Fruit fly (Drosophila melanogaster) whole organism, wandering third instar larva: ENCODE results near the gene CG13449.
A peak's percentile ranks its signal among the peaks of the same experiment; 100 is the strongest.

Source experiments
- Abd-B ChIP-seq: fragments of >200 bp; optimal IDR thresholded peaks from 2 replicates; lab custom pipeline; 2017; ENCODE audit warnings: missing biosample characterization, missing genetic modification characterization
- CG32264 ChIP-seq: fragments of 200-800 bp; sonication (Bioruptor generic); optimal IDR thresholded peaks from 2 replicates; lab custom pipeline; 2016; ENCODE audit warnings: missing biosample characterization, missing genetic modification characterization
- CG9705 ChIP-seq: fragments of 200-800 bp; sonication (Bioruptor generic); optimal IDR thresholded peaks from 2 replicates; lab custom pipeline; 2018; ENCODE audit warnings: missing biosample characterization, mild to moderate bottlenecking, missing genetic modification characterization
- CrebA ChIP-seq: fragments of 200-800 bp; sonication (Bioruptor generic); optimal IDR thresholded peaks from 2 replicates; lab custom pipeline; 2016; ENCODE audit warnings: missing biosample characterization, mild to moderate bottlenecking, missing genetic modification characterization, borderline replicate concordance
- Dfd ChIP-seq: fragments of >200 bp; optimal IDR thresholded peaks from 2 replicates; lab custom pipeline; 2017; ENCODE audit warnings: missing biosample characterization, missing genetic modification characterization
- Dif ChIP-seq: fragments of 200-275, 200-300 bp; sonication (Bioruptor generic); optimal IDR thresholded peaks from 2 replicates; lab custom pipeline; 2018; ENCODE audit warnings: missing biosample characterization, missing genetic modification characterization; ENCODE audit not compliant: partially characterized antibody
- GATAd ChIP-seq: sonication (Bioruptor generic); optimal IDR thresholded peaks from 2 replicates; lab custom pipeline; 2016; ENCODE audit warnings: missing biosample characterization, missing genetic modification characterization
- HLH106 ChIP-seq: fragments of 200-800 bp; optimal IDR thresholded peaks from 3 replicates; lab custom pipeline; 2019; ENCODE audit warnings: missing biosample characterization, mild to moderate bottlenecking, missing genetic modification characterization, moderate library complexity
- Hnf4 ChIP-seq: fragments of 200-800 bp; sonication (Bioruptor generic); optimal IDR thresholded peaks from 2 replicates; lab custom pipeline; 2016; ENCODE audit warnings: missing biosample characterization, mild to moderate bottlenecking, missing genetic modification characterization
- Hr78 ChIP-seq: fragments of >200 bp; optimal IDR thresholded peaks from 2 replicates; lab custom pipeline; 2017; ENCODE audit warnings: missing biosample characterization, missing genetic modification characterization
- Hr83 ChIP-seq: fragments of 200-300 bp; sonication (Bioruptor generic); optimal IDR thresholded peaks from 2 replicates; lab custom pipeline; 2016; ENCODE audit warnings: missing biosample characterization, mild to moderate bottlenecking, missing genetic modification characterization, moderate library complexity; ENCODE audit not compliant: poor library complexity, severe bottlenecking
- Jra ChIP-seq: sonication (Bioruptor generic); optimal IDR thresholded peaks from 2 replicates; lab custom pipeline; 2016; ENCODE audit warnings: missing biosample characterization, missing genetic modification characterization
- Mio ChIP-seq: sonication (Bioruptor generic); optimal IDR thresholded peaks from 2 replicates; lab custom pipeline; 2016; ENCODE audit warnings: missing biosample characterization, missing genetic modification characterization
- Myc ChIP-seq: fragments of >200 bp; optimal IDR thresholded peaks from 2 replicates; lab custom pipeline; 2017
- N ChIP-seq: fragments of >200 bp; optimal IDR thresholded peaks from 2 replicates; lab custom pipeline; 2018; ENCODE audit warnings: missing biosample characterization, missing external identifiers, missing genetic modification characterization
- OdsH ChIP-seq: fragments of 200-800 bp; sonication (Bioruptor generic); optimal IDR thresholded peaks from 2 replicates; lab custom pipeline; 2016; ENCODE audit warnings: missing biosample characterization, mild to moderate bottlenecking, missing genetic modification characterization
- Rel ChIP-seq, 2 experiments: fragments of 200-800 bp; sonication (Bioruptor generic) in 1 of 2; optimal IDR thresholded peaks; 2 replicates in 1 of 2; 3 replicates in 1 of 2; lab custom pipeline; 2016 to 2019; ENCODE audit warnings: mild to moderate bottlenecking in 2 of 2, missing biosample characterization in 2 of 2, missing genetic modification characterization in 2 of 2, moderate library complexity in 1 of 2
- Sp1 ChIP-seq: fragments of 200-800 bp; sonication (Bioruptor generic); optimal IDR thresholded peaks from 3 replicates; lab custom pipeline; 2019; ENCODE audit warnings: missing biosample characterization, mild to moderate bottlenecking, missing genetic modification characterization, moderate library complexity
- Vsx2 ChIP-seq: fragments of 200-300, 225-300 bp; sonication (Bioruptor generic); optimal IDR thresholded peaks from 2 replicates; lab custom pipeline; 2018; ENCODE audit warnings: missing biosample characterization, missing genetic modification characterization; ENCODE audit not compliant: partially characterized antibody
- br ChIP-seq: fragments of 200-800 bp; sonication (Bioruptor generic); optimal IDR thresholded peaks from 2 replicates; lab custom pipeline; 2016; ENCODE audit warnings: missing biosample characterization, missing genetic modification characterization
- brk ChIP-seq: fragments of 200-800 bp; sonication (Bioruptor generic); optimal IDR thresholded peaks from 2 replicates; lab custom pipeline; 2016; ENCODE audit warnings: missing biosample characterization, mild to moderate bottlenecking, missing genetic modification characterization
- dl ChIP-seq, 2 experiments: fragments of 175-275, 200-275 bp in 1 of 2; fragments of 200-275 bp in 1 of 2; sonication (Bioruptor generic); optimal IDR thresholded peaks; lab custom pipeline; 2018; ENCODE audit warnings: mild to moderate bottlenecking in 2 of 2, missing biosample characterization in 2 of 2, missing genetic modification characterization in 2 of 2, moderate library complexity in 2 of 2; ENCODE audit not compliant: partially characterized antibody in 2 of 2, insufficient read depth in 1 of 2
- dmrt93B ChIP-seq: fragments of 200-800 bp; sonication (Bioruptor generic); optimal IDR thresholded peaks from 2 replicates; lab custom pipeline; 2018; ENCODE audit warnings: missing biosample characterization, mild to moderate bottlenecking, missing genetic modification characterization
- ey ChIP-seq: fragments of 200-800 bp; sonication (Bioruptor generic); optimal IDR thresholded peaks from 2 replicates; lab custom pipeline; 2016; ENCODE audit warnings: missing biosample characterization, missing genetic modification characterization
- foxo ChIP-seq, 2 experiments: fragments of 200-800 bp; sonication (Bioruptor generic); optimal IDR thresholded peaks; 2 replicates in 1 of 2; 3 replicates in 1 of 2; lab custom pipeline; 2016 to 2017; ENCODE audit warnings: missing biosample characterization in 2 of 2, missing genetic modification characterization in 2 of 2
- fru ChIP-seq: fragments of 200-800 bp; sonication (Bioruptor generic); optimal IDR thresholded peaks from 3 replicates; lab custom pipeline; 2016; ENCODE audit warnings: missing biosample characterization, mild to moderate bottlenecking, missing genetic modification characterization
- h ChIP-seq: fragments of 200-800 bp; sonication (Bioruptor generic); optimal IDR thresholded peaks from 3 replicates; lab custom pipeline; 2016; ENCODE audit warnings: missing biosample characterization, mild to moderate bottlenecking, missing genetic modification characterization
- jim ChIP-seq: fragments of 175-275, 200-325 bp; sonication (Bioruptor generic); optimal IDR thresholded peaks from 2 replicates; lab custom pipeline; 2016; ENCODE audit warnings: missing biosample characterization, mild to moderate bottlenecking, missing genetic modification characterization
- pan ChIP-seq: fragments of >200 bp; optimal IDR thresholded peaks from 2 replicates; lab custom pipeline; 2017
- psq ChIP-seq: fragments of 200-800 bp; sonication (Bioruptor generic); optimal IDR thresholded peaks from 3 replicates; lab custom pipeline; 2017; ENCODE audit warnings: missing biosample characterization, mild to moderate bottlenecking, missing genetic modification characterization, moderate library complexity
- rgr ChIP-seq: fragments of 200-800 bp; sonication (Bioruptor generic); optimal IDR thresholded peaks from 3 replicates; lab custom pipeline; 2016; ENCODE audit warnings: missing biosample characterization, mild to moderate bottlenecking, missing genetic modification characterization
- sage ChIP-seq: fragments of 200-800 bp; sonication (Bioruptor generic); optimal IDR thresholded peaks from 2 replicates; lab custom pipeline; 2016; ENCODE audit warnings: missing biosample characterization, mild to moderate bottlenecking, missing genetic modification characterization
- sv ChIP-seq: fragments of 200-800 bp; sonication (Bioruptor generic); optimal IDR thresholded peaks from 3 replicates; lab custom pipeline; 2016; ENCODE audit warnings: missing biosample characterization, missing genetic modification characterization
- tai ChIP-seq: sonication (Bioruptor generic); optimal IDR thresholded peaks from 2 replicates; lab custom pipeline; 2016; ENCODE audit warnings: missing biosample characterization, missing genetic modification characterization
- usp ChIP-seq: fragments of >200 bp; optimal IDR thresholded peaks from 2 replicates; lab custom pipeline; 2017; ENCODE audit warnings: missing biosample characterization, missing genetic modification characterization
- woc ChIP-seq: sonication (Bioruptor generic); optimal IDR thresholded peaks from 2 replicates; lab custom pipeline; 2016; ENCODE audit warnings: missing biosample characterization, mild to moderate bottlenecking, missing genetic modification characterization

Gene CG13449

DNA sequence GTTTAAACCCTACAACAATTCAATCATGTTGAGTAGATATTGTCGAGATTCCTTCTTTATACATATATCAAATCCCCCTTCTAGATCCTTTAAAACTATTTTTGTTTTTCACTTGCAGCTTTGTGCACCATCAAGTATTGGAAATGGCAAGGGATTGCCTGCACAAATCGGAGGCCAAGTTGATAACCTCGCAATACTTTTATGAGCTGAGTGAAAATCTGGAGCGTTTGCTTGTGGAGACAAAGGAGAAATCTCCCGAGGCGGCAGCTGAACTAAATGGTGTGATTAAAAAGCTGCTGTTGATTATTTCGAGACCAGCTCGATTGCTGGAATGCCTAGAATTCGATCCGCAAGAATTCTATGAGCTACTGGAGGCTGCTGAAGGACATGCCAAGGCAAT lies 42.1 kb downstream of the CG13449 start:
- TF ChIP-seq woc (GFP tag; lab: Kevin White, UChicago) (no peak), Hnf4 (GFP tag; lab: Kevin White, UChicago) (no peak), usp (GFP tag; lab: Kevin White, UChicago) (no peak), GATAd (GFP tag; lab: Kevin White, UChicago) (no peak), tai (GFP tag; lab: Kevin White, UChicago) (no peak), foxo (GFP tag; optimal IDR thresholded peaks at IDR 0.05; lab: Kevin White, UChicago) (no peak), HLH106 (no peak), CrebA (GFP tag; lab: Kevin White, UChicago) (no peak), CG9705 (GFP tag; lab: Kevin White, UChicago) (no peak), psq (GFP tag; lab: Kevin White, UChicago) (no peak), jim (GFP tag; lab: Kevin White, UChicago) (no peak), rgr (GFP tag; lab: Kevin White, UChicago) (no peak), sage (GFP tag; lab: Kevin White, UChicago) (no peak), sv (GFP tag; lab: Kevin White, UChicago) (no peak), Abd-B (no peak), Myc (lab: Kevin White, UChicago) (no peak), CG32264 (GFP tag; lab: Kevin White, UChicago) (no peak), dl (GFP tag; optimal IDR thresholded peaks at IDR 0.05; lab: Kevin White, UChicago; ENCODE audit: insufficient read depth in 1 of 2, partially characterized antibody in 2 of 2) (no peak), Hr83 (GFP tag; lab: Kevin White, UChicago) (no peak)

DNA sequence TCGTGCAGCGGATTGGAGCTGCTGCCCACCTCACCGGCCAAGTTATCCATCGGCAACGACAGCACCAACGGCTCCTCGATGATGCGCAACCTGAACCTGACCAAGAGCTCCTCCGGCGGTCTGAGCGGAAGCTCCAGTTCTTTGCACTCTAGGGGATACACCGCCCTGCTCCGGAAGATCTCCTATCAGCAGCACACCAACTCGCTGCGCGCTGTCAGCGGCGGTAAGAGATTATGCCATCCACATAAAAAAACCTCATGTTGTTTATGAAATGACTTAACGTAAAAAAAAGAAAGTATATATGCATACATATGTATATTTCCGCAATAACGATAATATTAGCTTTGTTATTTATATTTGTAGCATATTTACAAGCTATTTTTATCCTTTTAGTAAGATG lies 43.9 kb downstream of the CG13449 start:
- TF ChIP-seq tai (GFP tag; lab: Kevin White, UChicago) (no peak), Sp1 (GFP tag; lab: Kevin White, UChicago) (no peak), Rel (GFP tag; optimal IDR thresholded peaks at IDR 0.05; lab: Kevin White, UChicago) (no peak), Rel (tag; optimal IDR thresholded peaks at IDR 0.05; lab: Kevin White, UChicago) (peak; percentile 77), OdsH (no peak), Hnf4 (GFP tag; lab: Kevin White, UChicago) (no peak)

DNA sequence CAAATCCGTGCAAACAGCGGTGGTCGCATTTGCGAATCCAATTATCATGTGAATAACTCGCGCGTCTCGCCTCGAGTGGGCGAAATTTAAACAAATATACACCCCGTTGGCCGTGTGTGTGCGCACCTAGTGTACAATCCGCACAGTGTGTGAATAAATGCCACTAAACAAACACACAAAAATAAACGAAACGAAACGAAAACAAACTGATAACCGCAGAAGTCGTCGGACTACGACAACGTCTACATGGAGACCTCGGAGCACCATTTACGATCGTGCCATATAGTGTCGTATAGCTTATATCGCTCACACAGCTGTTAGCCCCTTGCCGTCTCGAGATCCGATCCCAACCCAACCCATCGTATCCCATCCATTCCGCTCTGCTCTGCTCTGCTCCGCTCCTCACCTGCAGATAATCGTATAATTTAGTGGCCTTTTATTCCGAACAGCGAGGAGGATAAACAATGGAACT lies 46.1 kb downstream of the CG13449 start:
- TF ChIP-seq br (GFP tag; lab: Kevin White, UChicago) (peak; percentile 47), CG32264 (GFP tag; lab: Kevin White, UChicago) (peak; percentile 32), Sp1 (GFP tag; lab: Kevin White, UChicago) (peak; percentile 55), OdsH (peak; percentile 19), Jra (GFP tag; lab: Kevin White, UChicago) (no peak), brk (GFP tag; lab: Kevin White, UChicago) (no peak), Hr83 (GFP tag; lab: Kevin White, UChicago) (peak; percentile 90), jim (GFP tag; lab: Kevin White, UChicago) (peak; percentile 28), Rel (GFP tag; optimal IDR thresholded peaks at IDR 0.05; lab: Kevin White, UChicago) (peak; percentile 36), Rel (tag; optimal IDR thresholded peaks at IDR 0.05; lab: Kevin White, UChicago) (no peak), rgr (GFP tag; lab: Kevin White, UChicago) (peak; percentile 68), psq (GFP tag; lab: Kevin White, UChicago) (peak; percentile 66), Myc (lab: Kevin White, UChicago) (no peak), h (GFP tag; lab: Kevin White, UChicago) (peak; percentile 66)

DNA sequence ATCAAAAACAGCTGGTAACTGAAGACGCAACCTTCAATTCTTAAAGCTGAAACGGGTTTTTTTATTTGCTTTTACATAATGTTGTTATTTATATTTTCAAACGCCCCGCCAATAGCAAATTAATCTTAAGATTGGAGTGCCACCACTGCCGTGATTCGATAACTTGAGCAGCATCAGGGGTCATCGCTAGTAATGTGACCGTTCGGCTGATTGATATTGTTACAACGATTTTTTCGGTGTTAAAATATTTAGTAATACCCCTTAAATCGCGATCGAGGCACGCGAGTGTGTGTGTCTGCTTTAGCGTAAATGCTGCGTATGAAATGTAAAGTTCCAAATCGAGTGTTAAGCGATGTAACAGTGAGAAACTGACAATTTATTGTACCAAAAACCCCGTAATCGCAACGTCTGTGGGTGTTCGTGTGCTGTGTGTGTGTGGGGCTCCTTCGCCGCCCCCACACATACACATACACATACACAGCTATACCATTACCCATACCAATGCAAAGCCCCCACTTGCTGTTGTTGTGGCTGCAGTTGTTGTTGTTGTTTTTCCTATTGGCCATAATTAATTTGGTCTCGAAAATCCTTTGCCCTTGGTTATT lies 46.7 kb downstream of the CG13449 start, which contains the start of gene dop:
Gene dop, plus strand, starts transcription at position 185 of the 605 bp plus-strand sequence.
- TF ChIP-seq Abd-B: no peak
- peak; percentile 19 for TF ChIP-seq woc (GFP tag; lab: Kevin White, UChicago)
- TF ChIP-seq Hr78 (GFP tag; lab: Kevin White, UChicago): peak; percentile 32
- TF ChIP-seq Hr83 (GFP tag; lab: Kevin White, UChicago): peak; percentile 60
- no peak for TF ChIP-seq OdsH
- peak; percentile 18 for TF ChIP-seq ey (GFP tag; lab: Kevin White, UChicago)
- TF ChIP-seq Rel (GFP tag; optimal IDR thresholded peaks at IDR 0.05; lab: Kevin White, UChicago): no peak
- peak; percentile 89 for TF ChIP-seq Rel (tag; optimal IDR thresholded peaks at IDR 0.05; lab: Kevin White, UChicago)
- peak; percentile 21 for TF ChIP-seq rgr (GFP tag; lab: Kevin White, UChicago)
- peak; percentile 32 for TF ChIP-seq fru
- TF ChIP-seq CG32264 (GFP tag; lab: Kevin White, UChicago): no peak
- no peak for TF ChIP-seq Myc (lab: Kevin White, UChicago)
- TF ChIP-seq sage (GFP tag; lab: Kevin White, UChicago): no peak
- TF ChIP-seq Vsx2 (GFP tag; lab: Kevin White, UChicago): no peak
- peak; percentile 53 for TF ChIP-seq N (GFP tag; lab: Kevin White, UChicago)
- no peak for TF ChIP-seq brk (GFP tag; lab: Kevin White, UChicago)
- TF ChIP-seq Mio (GFP tag; lab: Kevin White, UChicago): no peak
- no peak for TF ChIP-seq Jra (GFP tag; lab: Kevin White, UChicago)
- TF ChIP-seq dmrt93B (GFP tag; lab: Kevin White, UChicago): no peak
- no peak for TF ChIP-seq pan (lab: Kevin White, UChicago)
- no peak for TF ChIP-seq Sp1 (GFP tag; lab: Kevin White, UChicago)
- no peak for TF ChIP-seq br (GFP tag; lab: Kevin White, UChicago)
- TF ChIP-seq Dfd (GFP tag; lab: Kevin White, UChicago): no peak
- TF ChIP-seq h (GFP tag; lab: Kevin White, UChicago): no peak
- peak in 1 of 2 experiments; percentile 44 for TF ChIP-seq foxo (GFP tag; optimal IDR thresholded peaks at IDR 0.05; lab: Kevin White, UChicago)
- TF ChIP-seq CG9705 (GFP tag; lab: Kevin White, UChicago): no peak
- peak; percentile 18 for TF ChIP-seq sv (GFP tag; lab: Kevin White, UChicago)
- no peak for TF ChIP-seq Dif (GFP tag; lab: Kevin White, UChicago)
- no peak for TF ChIP-seq tai (GFP tag; lab: Kevin White, UChicago)
- TF ChIP-seq jim (GFP tag; lab: Kevin White, UChicago): no peak
- no peak for TF ChIP-seq usp (GFP tag; lab: Kevin White, UChicago)
- no peak for TF ChIP-seq GATAd (GFP tag; lab: Kevin White, UChicago)
- peak; percentile 36 for TF ChIP-seq Hnf4 (GFP tag; lab: Kevin White, UChicago)
